Worm (Caenorhabditis elegans) whole organism, L4/young adult: Measurements from ENCODE around the gene C01G10.7.

Experiments used
- W03F9.2 ChIP-seq: fragments of 150-350 bp; optimal IDR thresholded peaks from 2 replicates; lab custom pipeline; 2014; ENCODE audit warnings: missing biosample characterization, missing genetic modification characterization
- dao-5 ChIP-seq: sonication (generic microtip); optimal IDR thresholded peaks from 2 replicates; lab custom pipeline; 2016; ENCODE audit warnings: missing genotype, missing genetic modification characterization, moderate library complexity, missing compliant biosample characterization
- him-1 ChIP-seq: sonication (generic microtip); optimal IDR thresholded peaks from 2 replicates; lab custom pipeline; 2016; ENCODE audit warnings: missing genotype, missing genetic modification reagents, missing genetic modification characterization, missing compliant biosample characterization

ce11 chrV:15071015-15071810, 14.3 kb upstream of the C01G10.7 start, which contains the start of gene unc-76:
- TF ChIP-seq dao-5 (tag; lab: Kevin White, UChicago) (no peak), him-1 (tag; lab: Kevin White, UChicago) (peak; percentile 68), W03F9.2 (tag; lab: Kevin White, UChicago) (no peak)
